Fruit fly (Drosophila melanogaster) whole organism, embryonic: ENCODE measurements around the gene svp.
A peak's percentile ranks its signal among the peaks of the same experiment; 100 is the strongest.

ENCODE experiments used
- Adf1 ChIP-seq: fragments of 200-800 bp; sonication (Bioruptor generic); IDR thresholded peaks from 2 replicates; pipeline ENCODE4 v1.3.6; 2022; ENCODE audit warnings: missing biosample characterization, missing genetic modification characterization
- Antp ChIP-seq: fragments of 200-800 bp; sonication (Bioruptor generic); optimal IDR thresholded peaks from 3 replicates; lab custom pipeline; 2016; ENCODE audit warnings: missing biosample characterization, missing genetic modification characterization
- B-H1 ChIP-seq: fragments of 200-800 bp; sonication (Bioruptor generic); IDR thresholded peaks from 3 replicates; pipeline ENCODE4 v1.3.6; 2022; ENCODE audit warnings: missing biosample characterization, missing genetic modification characterization
- CG10321 ChIP-seq: fragments of 200-800 bp; sonication (Bioruptor generic); IDR thresholded peaks from 2 replicates; pipeline ENCODE4 v1.3.6; 2022; ENCODE audit warnings: missing biosample characterization, missing genetic modification characterization
- CG11696 ChIP-seq: fragments of 200-800 bp; sonication (Bioruptor generic); IDR thresholded peaks from 2 replicates; pipeline ENCODE4 v1.3.6; 2022; ENCODE audit warnings: missing biosample characterization, missing genetic modification characterization
- CG12071 ChIP-seq: fragments of 200-800 bp; sonication (Bioruptor generic); optimal IDR thresholded peaks from 3 replicates; lab custom pipeline; 2018; ENCODE audit warnings: missing biosample characterization, mild to moderate bottlenecking, missing genetic modification characterization
- CG12744 ChIP-seq: fragments of 200-800 bp; sonication (Bioruptor generic); optimal IDR thresholded peaks from 2 replicates; lab custom pipeline; 2016; ENCODE audit warnings: missing biosample characterization, missing genetic modification characterization
- CG13287 ChIP-seq: fragments of 200-800 bp; sonication (Bioruptor generic); IDR thresholded peaks from 2 replicates; pipeline ENCODE4 v1.3.6; 2022; ENCODE audit warnings: missing biosample characterization, missing genetic modification characterization; ENCODE audit not compliant: partially characterized antibody
- CG1603 ChIP-seq: fragments of 200-800 bp; sonication (Bioruptor generic); optimal IDR thresholded peaks from 2 replicates; lab custom pipeline; 2019; ENCODE audit warnings: missing biosample characterization, mild to moderate bottlenecking, missing genetic modification characterization, moderate library complexity
- CG16815 ChIP-seq: fragments of 200-800 bp; sonication (Bioruptor generic); optimal IDR thresholded peaks from 3 replicates; lab custom pipeline; 2017; ENCODE audit warnings: missing biosample characterization, mild to moderate bottlenecking, missing genetic modification characterization
- CG1832 ChIP-seq: fragments of 200-800 bp; sonication (Bioruptor generic); optimal IDR thresholded peaks from 2 replicates; lab custom pipeline; 2017; ENCODE audit warnings: missing biosample characterization, mild to moderate bottlenecking, missing genetic modification characterization, inconsistent platforms
- CG18764 ChIP-seq: fragments of 200-800 bp; sonication (Bioruptor generic); optimal IDR thresholded peaks from 3 replicates; lab custom pipeline; 2016; ENCODE audit warnings: missing biosample characterization, missing genetic modification characterization
- CG42726 ChIP-seq: fragments of 200-800 bp; sonication (Bioruptor generic); IDR thresholded peaks from 2 replicates; pipeline ENCODE4 v1.3.6; 2022; ENCODE audit warnings: missing biosample characterization, missing genetic modification characterization; ENCODE audit not compliant: partially characterized antibody
- CG6683 ChIP-seq: fragments of 200-800 bp; sonication (Bioruptor generic); optimal IDR thresholded peaks from 2 replicates; lab custom pipeline; 2017; ENCODE audit warnings: missing biosample characterization, mild to moderate bottlenecking, missing genetic modification characterization, missing genetic modification reagents
- CG9437 ChIP-seq: fragments of 200-800 bp; sonication (Bioruptor generic); optimal IDR thresholded peaks from 2 replicates; lab custom pipeline; 2018; ENCODE audit warnings: missing biosample characterization, mild to moderate bottlenecking, missing genetic modification characterization
- Dbx ChIP-seq: fragments of 200-800 bp; sonication (Bioruptor generic); IDR thresholded peaks from 3 replicates; pipeline ENCODE4 v1.3.6; 2022; ENCODE audit warnings: missing biosample characterization, missing genetic modification characterization
- Dip2 ChIP-seq: fragments of 200-800 bp; sonication (Bioruptor generic); IDR thresholded peaks from 2 replicates; pipeline ENCODE4 v1.3.6; 2022; ENCODE audit warnings: missing biosample characterization, missing genetic modification characterization
- Doc2 ChIP-seq: fragments of 200-800 bp; sonication (Bioruptor generic); IDR thresholded peaks from 2 replicates; pipeline ENCODE4 v1.3.6; 2022; ENCODE audit warnings: missing biosample characterization, missing genetic modification characterization
- ERR ChIP-seq: fragments of 200-800 bp; sonication (Bioruptor generic); optimal IDR thresholded peaks from 2 replicates; lab custom pipeline; 2016; ENCODE audit warnings: missing biosample characterization, missing genetic modification characterization
- GATAe ChIP-seq: fragments of 200-800 bp; sonication (Bioruptor generic); conservative IDR thresholded peaks from 2 replicates; pipeline ENCODE4 v1.3.6; 2022; ENCODE audit warnings: missing biosample characterization, missing genetic modification characterization
- H15 ChIP-seq: fragments of 200-800 bp; sonication (Bioruptor generic); IDR thresholded peaks from 3 replicates; pipeline ENCODE4 v1.3.6; 2022; ENCODE audit warnings: missing biosample characterization, missing genetic modification characterization
- HLH54F ChIP-seq: fragments of 200-800 bp; sonication (Bioruptor generic); optimal IDR thresholded peaks from 3 replicates; lab custom pipeline; 2016; ENCODE audit warnings: missing biosample characterization, missing genetic modification characterization
- HmgD ChIP-seq: fragments of 200-800 bp; sonication (Bioruptor generic); optimal IDR thresholded peaks from 3 replicates; lab custom pipeline; 2016; ENCODE audit warnings: missing biosample characterization, missing genetic modification characterization
- Hmx ChIP-seq: fragments of 200-800 bp; sonication (Bioruptor generic); optimal IDR thresholded peaks from 2 replicates; lab custom pipeline; 2016; ENCODE audit warnings: missing biosample characterization, missing genetic modification characterization
- Hr78 ChIP-seq, 2 experiments: fragments of 200-800 bp in 1 of 2; fragments of >200 bp in 1 of 2; sonication (Bioruptor generic) in 1 of 2; optimal IDR thresholded peaks; 2 replicates each; lab custom pipeline; 2017 to 2019; ENCODE audit warnings: missing biosample characterization in 2 of 2, missing genetic modification characterization in 2 of 2, mild to moderate bottlenecking in 1 of 2, moderate library complexity in 1 of 2
- Med ChIP-seq: fragments of 200-800 bp; sonication (Bioruptor generic); peaks from one replicate; lab custom pipeline; 2016; ENCODE audit warnings: missing biosample characterization, missing genetic modification characterization, mild to moderate bottlenecking, inconsistent platforms, moderate library complexity
- Mrtf ChIP-seq: fragments of 200-800 bp; sonication (Bioruptor generic); IDR thresholded peaks from 3 replicates; pipeline ENCODE4 v1.3.6; 2022; ENCODE audit warnings: missing biosample characterization, missing genetic modification characterization
- Pdp1 ChIP-seq, 2 experiments: fragments of 200-800 bp; sonication (Bioruptor generic); optimal IDR thresholded peaks; 3 replicates each; lab custom pipeline; 2016; ENCODE audit warnings: missing biosample characterization in 2 of 2, missing genetic modification characterization in 2 of 2, mild to moderate bottlenecking in 1 of 2, moderate library complexity in 1 of 2
- Ptx1 ChIP-seq: fragments of 200-800 bp; sonication (Bioruptor generic); IDR thresholded peaks from 2 replicates; pipeline ENCODE4 v1.3.6; 2022; ENCODE audit warnings: missing biosample characterization, missing genetic modification characterization
- Sox100B ChIP-seq: fragments of 200-800 bp; sonication (Bioruptor generic); optimal IDR thresholded peaks from 3 replicates; lab custom pipeline; 2018; ENCODE audit warnings: missing biosample characterization, mild to moderate bottlenecking, missing genetic modification characterization
- Vsx1 ChIP-seq: fragments of 200-800 bp; sonication (Bioruptor generic); optimal IDR thresholded peaks from 2 replicates; lab custom pipeline; 2017; ENCODE audit warnings: missing biosample characterization, mild to moderate bottlenecking, missing genetic modification characterization, missing genetic modification reagents
- bab2 ChIP-seq: fragments of 200-800 bp; sonication (Bioruptor generic); optimal IDR thresholded peaks from 2 replicates; lab custom pipeline; 2016; ENCODE audit warnings: missing biosample characterization, missing genetic modification characterization
- bowl ChIP-seq: fragments of 200-800 bp; sonication (Bioruptor generic); IDR thresholded peaks from 2 replicates; pipeline ENCODE4 v1.3.6; 2022; ENCODE audit warnings: missing biosample characterization, missing genetic modification characterization
- chm ChIP-seq: fragments of 200-800 bp; sonication (Bioruptor generic); IDR thresholded peaks from 2 replicates; pipeline ENCODE4 v1.3.6; 2022; ENCODE audit warnings: missing biosample characterization, missing genetic modification characterization
- crc ChIP-seq: fragments of 200-800 bp; sonication (Bioruptor generic); optimal IDR thresholded peaks from 2 replicates; lab custom pipeline; 2016; ENCODE audit warnings: missing biosample characterization, missing genetic modification characterization
- dan ChIP-seq: fragments of 200-800 bp; sonication (Bioruptor generic); IDR thresholded peaks from 2 replicates; pipeline ENCODE4 v1.3.6; 2022; ENCODE audit warnings: missing biosample characterization, missing genetic modification characterization
- dmrt11E ChIP-seq: fragments of 200-800 bp; sonication (Bioruptor generic); optimal IDR thresholded peaks from 3 replicates; lab custom pipeline; 2018; ENCODE audit warnings: missing biosample characterization, mild to moderate bottlenecking, missing genetic modification characterization, moderate library complexity
- gsb-n ChIP-seq: fragments of 200-800 bp; sonication (Bioruptor generic); optimal IDR thresholded peaks from 3 replicates; lab custom pipeline; 2018; ENCODE audit warnings: missing biosample characterization, mild to moderate bottlenecking, missing genetic modification characterization
- gt ChIP-seq: fragments of 200-800 bp; sonication (Bioruptor generic); IDR thresholded peaks from 2 replicates; pipeline ENCODE4 v1.3.6; 2022; ENCODE audit warnings: missing biosample characterization, missing genetic modification characterization
- hth ChIP-seq: fragments of >200 bp; optimal IDR thresholded peaks from 2 replicates; lab custom pipeline; 2017; ENCODE audit warnings: inconsistent platforms
- insv ChIP-seq, 2 experiments: fragments of 200-800 bp; sonication (Bioruptor generic); optimal IDR thresholded peaks; 3 replicates each; lab custom pipeline; 2016 to 2018; ENCODE audit warnings: missing biosample characterization in 2 of 2, missing genetic modification characterization in 2 of 2
- lilli ChIP-seq: fragments of 200-800 bp; sonication (Bioruptor generic); optimal IDR thresholded peaks from 3 replicates; lab custom pipeline; 2016; ENCODE audit warnings: missing biosample characterization, missing genetic modification characterization
- onecut ChIP-seq: fragments of 200-800 bp; sonication (Bioruptor generic); IDR thresholded peaks from 2 replicates; pipeline ENCODE4 v1.3.6; 2022; ENCODE audit warnings: missing biosample characterization, missing genetic modification characterization
- otp ChIP-seq: fragments of 200-800 bp; sonication (Bioruptor generic); IDR thresholded peaks from 3 replicates; pipeline ENCODE4, ENCODE4 v1.3.6; 2022; ENCODE audit warnings: missing biosample characterization, missing genetic modification characterization
- pita ChIP-seq: fragments of 200-800 bp; sonication (Bioruptor generic); optimal IDR thresholded peaks from 2 replicates; lab custom pipeline; 2017; ENCODE audit warnings: missing biosample characterization, mild to moderate bottlenecking, missing genetic modification characterization
- slou ChIP-seq: fragments of 200-800 bp; sonication (Bioruptor generic); optimal IDR thresholded peaks from 3 replicates; lab custom pipeline; 2016; ENCODE audit warnings: missing biosample characterization, missing genetic modification characterization
- stwl ChIP-seq: fragments of 200-800 bp; sonication (Bioruptor generic); optimal IDR thresholded peaks from 3 replicates; lab custom pipeline; 2018; ENCODE audit warnings: missing biosample characterization, mild to moderate bottlenecking, missing genetic modification characterization, moderate library complexity
- tna ChIP-seq: fragments of 200-800 bp; sonication (Bioruptor generic); IDR thresholded peaks from 2 replicates; pipeline ENCODE4 v1.3.6; 2022; ENCODE audit warnings: missing biosample characterization, missing genetic modification characterization; ENCODE audit not compliant: partially characterized antibody
- trh ChIP-seq: fragments of 200-800 bp; sonication (Bioruptor generic); optimal IDR thresholded peaks from 2 replicates; lab custom pipeline; 2016; ENCODE audit warnings: missing biosample characterization, missing genetic modification characterization
- twi ChIP-seq: fragments of 200-800 bp; optimal IDR thresholded peaks from 2 replicates; lab custom pipeline; 2019; ENCODE audit warnings: missing biosample characterization, mild to moderate bottlenecking, missing genetic modification characterization, moderate library complexity
- unpg ChIP-seq: fragments of 200-800 bp; sonication (Bioruptor generic); optimal IDR thresholded peaks from 3 replicates; lab custom pipeline; 2018; ENCODE audit warnings: missing biosample characterization, mild to moderate bottlenecking, missing genetic modification characterization, moderate library complexity

svp gene

DNA sequence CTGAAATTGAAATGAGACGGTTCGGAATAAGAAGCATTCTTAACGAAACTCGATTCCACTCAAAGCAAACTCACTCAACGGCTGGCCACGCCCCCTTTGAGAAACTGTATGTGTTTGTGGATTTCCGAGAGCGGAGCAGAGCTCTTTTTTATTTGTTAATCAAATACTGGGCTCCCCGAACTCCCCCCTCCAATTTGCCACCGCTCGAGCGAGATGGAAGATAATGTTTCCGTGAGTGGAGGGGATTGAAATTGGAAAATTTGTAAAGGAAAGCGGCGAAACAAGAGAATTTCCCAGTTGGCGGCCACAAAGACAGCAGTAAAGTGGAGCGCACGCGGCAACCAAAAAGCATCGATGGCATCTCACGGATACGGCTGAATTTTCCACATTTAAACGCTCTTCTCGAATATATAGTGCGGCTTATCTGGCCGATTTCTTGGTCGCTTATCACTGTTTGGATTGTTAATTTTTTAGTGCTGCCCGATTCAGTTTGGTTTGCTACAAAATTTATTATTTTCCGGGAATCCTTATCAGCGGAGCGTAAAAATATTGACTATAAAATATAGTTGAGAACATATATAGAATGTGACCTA, 14.0 kb upstream of the svp start (continued):
- TF ChIP-seq CG11696 (GFP tag; lab: Robert Waterston, UW): no peak
- TF ChIP-seq CG12744 (GFP tag; lab: Kevin White, UChicago): no peak
- TF ChIP-seq dan: no peak
- TF ChIP-seq CG42726 (GFP tag; lab: Robert Waterston, UW): no peak
- no peak for TF ChIP-seq Pdp1 (GFP tag; optimal IDR thresholded peaks at IDR 0.05; lab: Kevin White, UChicago)
- TF ChIP-seq Ptx1 (GFP tag; lab: Robert Waterston, UW): no peak
- no peak for TF ChIP-seq hth (lab: Kevin White, UChicago)
- no peak for TF ChIP-seq HLH54F
- peak; percentile 12 for TF ChIP-seq CG12071
- TF ChIP-seq bowl: no peak
- peak; percentile 10 for TF ChIP-seq CG1603 (tag; lab: Kevin White, UChicago)
- no peak for TF ChIP-seq CG18764 (GFP tag; lab: Kevin White, UChicago)
- no peak for TF ChIP-seq onecut (GFP tag; lab: Robert Waterston, UW)
- no peak for TF ChIP-seq B-H1 (GFP tag; lab: Robert Waterston, UW)
- no peak for TF ChIP-seq bab2
- TF ChIP-seq twi (tag; lab: Kevin White, UChicago): no peak
- TF ChIP-seq Antp: no peak
- TF ChIP-seq insv (GFP tag; optimal IDR thresholded peaks at IDR 0.05; lab: Kevin White, UChicago): peak in 1 of 2 experiments; percentile 63
- no peak for TF ChIP-seq gt (GFP tag; lab: Robert Waterston, UW)
- TF ChIP-seq CG16815: no peak
- TF ChIP-seq dmrt11E (tag; lab: Kevin White, UChicago): no peak
- peak in 1 of 2 experiments; percentile 62 for TF ChIP-seq Hr78 (GFP tag; optimal IDR thresholded peaks at IDR 0.05; lab: Kevin White, UChicago)
- no peak for TF ChIP-seq HmgD (GFP tag; lab: Kevin White, UChicago)
- no peak for TF ChIP-seq H15 (GFP tag; lab: Robert Waterston, UW)
- TF ChIP-seq CG10321 (GFP tag; lab: Robert Waterston, UW): peak; percentile 81
- TF ChIP-seq chm (GFP tag; lab: Robert Waterston, UW): peak; percentile 60; the same call in 1 of the 2 replicates
- peak; percentile 37; the same call in 1 of the 2 replicates for TF ChIP-seq Adf1
- TF ChIP-seq CG9437: no peak
- TF ChIP-seq pita (GFP tag; lab: Kevin White, UChicago): no peak
- no peak for TF ChIP-seq crc
- no peak for TF ChIP-seq lilli (GFP tag; lab: Kevin White, UChicago)
- no peak for TF ChIP-seq Dip2
- TF ChIP-seq Hmx (GFP tag; lab: Kevin White, UChicago): no peak
- TF ChIP-seq tna (GFP tag; lab: Robert Waterston, UW): peak; percentile 27; the same call in 1 of the 2 replicates
- peak; percentile 13; the same call in 1 of the 2 replicates for TF ChIP-seq CG13287 (GFP tag; lab: Robert Waterston, UW)
- TF ChIP-seq stwl (tag; lab: Kevin White, UChicago): no peak
- no peak for TF ChIP-seq Mrtf (GFP tag; lab: Robert Waterston, UW)
- TF ChIP-seq Vsx1 (GFP tag; lab: Kevin White, UChicago): peak; percentile 2
- peak; percentile 13 for TF ChIP-seq gsb-n (tag; lab: Kevin White, UChicago)
- TF ChIP-seq otp (GFP tag; lab: Robert Waterston, UW): peak; percentile 58; the same call in 1 of the 3 replicates
- no peak for TF ChIP-seq ERR
- TF ChIP-seq Doc2: no peak
- no peak for TF ChIP-seq CG6683 (GFP tag; lab: Kevin White, UChicago)
- no peak for TF ChIP-seq Dbx (GFP tag; lab: Robert Waterston, UW)
- TF ChIP-seq GATAe: no peak
- TF ChIP-seq Sox100B (GFP tag; lab: Kevin White, UChicago): no peak
- TF ChIP-seq trh (GFP tag; lab: Kevin White, UChicago): no peak
- no peak for TF ChIP-seq slou
- no peak for TF ChIP-seq Med (GFP tag; lab: Kevin White, UChicago)
- TF ChIP-seq CG1832 (GFP tag; lab: Kevin White, UChicago): peak; percentile 78
- peak; percentile 12 for TF ChIP-seq unpg (GFP tag; lab: Kevin White, UChicago)
